2 fruit fly cellular contexts compared by ENCODE assay signal in genomic region chr3L:20954118-20954517, dm6.
TF ChIP-seq lines count a peak whose summit lies in the region.

No protein-coding gene starts in this region.

- no peak for TF ChIP-seq CTCF in whole organism, embryonic (GFP tag; optimal IDR thresholded peaks at IDR 0.05; lab: Kevin White, UChicago)

TF ChIP-seq in whole organism, embryonic, 481 proteins besides CTCF, POLR2A, EP300 and RAD21 (continues in another document):
- TF ChIP-seq kni (GFP tag; optimal IDR thresholded peaks at IDR 0.05; lab: Kevin White, UChicago) (peak; percentile 77), sr (GFP tag; IDR thresholded peaks at IDR 0.05; lab: Robert Waterston, UW) (no peak), Fer3 (tag; optimal IDR thresholded peaks at IDR 0.05; lab: Kevin White, UChicago) (peak; percentile 19), pzg (GFP tag; optimal IDR thresholded peaks at IDR 0.05; lab: Kevin White, UChicago) (no peak), CG13775 (GFP tag; optimal IDR thresholded peaks at IDR 0.05; lab: Kevin White, UChicago) (no peak), CG18619 (GFP tag; optimal IDR thresholded peaks at IDR 0.05; lab: Kevin White, UChicago) (peak; percentile 27), Sox100B (GFP tag; optimal IDR thresholded peaks at IDR 0.05; lab: Kevin White, UChicago) (peak; percentile 32), Spps (tag; optimal IDR thresholded peaks at IDR 0.05; lab: Kevin White, UChicago) (peak; percentile 13), CG4328 (GFP tag; optimal IDR thresholded peaks at IDR 0.05; lab: Kevin White, UChicago) (peak; percentile 1), CG12071 (GFP tag; optimal IDR thresholded peaks at IDR 0.05; lab: Kevin White, UChicago) (peak; percentile 28), CG10209 (GFP tag; optimal IDR thresholded peaks at IDR 0.05; lab: Kevin White, UChicago) (peak; percentile 37), CG43689 (GFP tag; IDR thresholded peaks at IDR 0.05; lab: Robert Waterston, UW) (no peak), maf-S (GFP tag; optimal IDR thresholded peaks at IDR 0.05; lab: Kevin White, UChicago) (no peak), tup (GFP tag; optimal IDR thresholded peaks at IDR 0.05; lab: Kevin White, UChicago) (peak; percentile 8), Ada2b (GFP tag; IDR thresholded peaks at IDR 0.05; lab: Robert Waterston, UW) (no peak), org-1 (GFP tag; optimal IDR thresholded peaks at IDR 0.05; lab: Kevin White, UChicago) (peak; percentile 8), CG15601 (tag; optimal IDR thresholded peaks at IDR 0.05; lab: Kevin White, UChicago) (peak; percentile 60), Hmr (GFP tag; optimal IDR thresholded peaks at IDR 0.05; lab: Kevin White, UChicago) (peak; percentile 9), ATbp (GFP tag; optimal IDR thresholded peaks at IDR 0.05; lab: Kevin White, UChicago) (peak; percentile 53), Tbp (GFP tag; optimal IDR thresholded peaks at IDR 0.05; lab: Kevin White, UChicago) (no peak), CG31441 (GFP tag; IDR thresholded peaks at IDR 0.05; lab: Robert Waterston, UW) (peak; percentile 7; the same call in 1 of the 2 replicates), CG17568 (GFP tag; optimal IDR thresholded peaks at IDR 0.05; lab: Kevin White, UChicago) (peak; percentile 36), CG1603 (tag; optimal IDR thresholded peaks at IDR 0.05; lab: Kevin White, UChicago) (peak; percentile 39), CG3407 (GFP tag; optimal IDR thresholded peaks at IDR 0.05; lab: Kevin White, UChicago) (peak; percentile 31), CG33213 (GFP tag; optimal IDR thresholded peaks at IDR 0.05; lab: Kevin White, UChicago) (peak; percentile 8), CG5180 (GFP tag; optimal IDR thresholded peaks at IDR 0.05; lab: Kevin White, UChicago) (peak; percentile 25), lab (GFP tag; optimal IDR thresholded peaks at IDR 0.05; lab: Kevin White, UChicago) (peak; percentile 53), CG4854 (GFP tag; optimal IDR thresholded peaks at IDR 0.05; lab: Kevin White, UChicago) (no peak), CG4617 (GFP tag; optimal IDR thresholded peaks at IDR 0.05; lab: Kevin White, UChicago; ENCODE audit: borderline replicate concordance) (no peak), unpg (GFP tag; optimal IDR thresholded peaks at IDR 0.05; lab: Kevin White, UChicago) (no peak), CG1529 (GFP tag; optimal IDR thresholded peaks at IDR 0.05; lab: Kevin White, UChicago) (peak; percentile 20), ssp (GFP tag; IDR thresholded peaks at IDR 0.05; lab: Robert Waterston, UW) (no peak), CG3847 (GFP tag; IDR thresholded peaks at IDR 0.05; lab: Robert Waterston, UW) (no peak), CG11398 (GFP tag; optimal IDR thresholded peaks at IDR 0.05; lab: Kevin White, UChicago) (peak; percentile 6), Asciz (GFP tag; optimal IDR thresholded peaks at IDR 0.05; lab: Kevin White, UChicago) (peak; percentile 42), CG1233 (GFP tag; optimal IDR thresholded peaks at IDR 0.05; lab: Kevin White, UChicago) (peak; percentile 22), sna (GFP tag; IDR thresholded peaks at IDR 0.05; lab: Robert Waterston, UW; ENCODE audit: partially characterized antibody) (no peak), CG2875 (GFP tag; optimal IDR thresholded peaks at IDR 0.05; lab: Kevin White, UChicago) (peak; percentile 23), Ets65A (GFP tag; lab: Kevin White, UChicago) (peak; percentile 79), Trl (optimal IDR thresholded peaks at IDR 0.05; lab: Kevin White, UChicago) (no peak), Trl (GFP tag; optimal IDR thresholded peaks at IDR 0.05; lab: Kevin White, UChicago) (peak; percentile 29), vnd (GFP tag; IDR thresholded peaks at IDR 0.05; lab: Robert Waterston, UW; ENCODE audit: partially characterized antibody) (no peak), Hsf (GFP tag; optimal IDR thresholded peaks at IDR 0.05; lab: Kevin White, UChicago) (no peak), CG33557 (GFP tag; optimal IDR thresholded peaks at IDR 0.05; lab: Kevin White, UChicago) (peak; percentile 71), fd64A (GFP tag; optimal IDR thresholded peaks at IDR 0.05; lab: Kevin White, UChicago) (peak; percentile 53), bsh (GFP tag; optimal IDR thresholded peaks at IDR 0.05; lab: Kevin White, UChicago) (peak in 1 of 2 experiments; percentile 36)

TF ChIP-seq in whole organism, prepupa, 60 proteins besides CTCF, POLR2A, EP300 and RAD21:
- TF ChIP-seq fkh (GFP tag; optimal IDR thresholded peaks at IDR 0.05; lab: Kevin White, UChicago): peak; percentile 77
- no peak for TF ChIP-seq fd85E (GFP tag; optimal IDR thresholded peaks at IDR 0.05; lab: Kevin White, UChicago)
- peak; percentile 67 for TF ChIP-seq Eip78C (GFP tag; lab: Kevin White, UChicago)

Comparison
In these comparisons a context has a peak if more than half of its experiments do, and no peak if none do; other contexts are left out.
1. Of the 7 proteins assayed by ChIP-seq in both whole organism, embryonic and whole organism, prepupa: peak only in whole organism, embryonic: Blimp-1; only in whole organism, prepupa: none; in both: none; in neither: 6.